Fruit fly (Drosophila melanogaster): ENCODE measurements around the gene scramb1.

The scramb1 gene

DNA sequence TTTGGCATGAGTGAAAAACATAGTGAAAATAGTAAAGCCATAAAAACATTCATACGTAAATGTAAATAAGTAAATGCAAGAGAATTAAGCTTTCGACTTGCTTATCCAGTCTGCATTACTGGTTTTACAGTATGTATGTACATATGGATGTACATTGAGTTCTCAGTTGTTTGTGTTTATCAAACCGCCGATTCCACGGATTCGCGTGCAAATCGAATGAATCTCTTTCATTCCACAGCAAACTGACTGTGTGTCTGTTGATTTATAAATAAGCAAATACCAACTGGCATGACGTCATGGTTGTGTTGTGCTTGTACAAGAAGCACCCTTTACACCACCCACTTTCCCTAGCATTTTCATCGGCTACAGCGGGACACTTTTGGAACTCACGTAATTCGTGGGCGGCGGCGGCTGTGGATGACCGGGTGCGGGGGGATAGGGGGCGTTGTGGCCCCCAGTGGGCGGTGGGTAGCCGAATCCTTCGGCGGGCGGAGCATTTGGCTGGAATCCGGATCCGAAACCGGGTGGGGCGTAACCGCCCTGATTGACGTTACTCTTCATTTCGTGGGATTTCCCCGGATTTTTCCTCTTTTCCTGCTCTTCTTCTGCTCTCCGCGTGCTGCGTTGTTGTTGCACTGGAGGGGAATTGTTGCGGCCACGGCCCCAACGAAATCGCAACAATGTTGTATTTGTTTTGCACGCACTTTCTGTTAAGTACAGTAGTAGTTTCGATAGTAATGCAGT, 398 bp downstream of the scramb1 start:
- no peak for TF ChIP-seq CG10348 (GFP tag; IDR thresholded peaks at IDR 0.05)
- TF ChIP-seq gl (tag; optimal IDR thresholded peaks at IDR 0.05), result no peak
- TF ChIP-seq CG12605 (GFP tag; IDR thresholded peaks at IDR 0.05), result no peak
- peak; percentile 32 for TF ChIP-seq CG8159 (tag; optimal IDR thresholded peaks at IDR 0.05)

DNA sequence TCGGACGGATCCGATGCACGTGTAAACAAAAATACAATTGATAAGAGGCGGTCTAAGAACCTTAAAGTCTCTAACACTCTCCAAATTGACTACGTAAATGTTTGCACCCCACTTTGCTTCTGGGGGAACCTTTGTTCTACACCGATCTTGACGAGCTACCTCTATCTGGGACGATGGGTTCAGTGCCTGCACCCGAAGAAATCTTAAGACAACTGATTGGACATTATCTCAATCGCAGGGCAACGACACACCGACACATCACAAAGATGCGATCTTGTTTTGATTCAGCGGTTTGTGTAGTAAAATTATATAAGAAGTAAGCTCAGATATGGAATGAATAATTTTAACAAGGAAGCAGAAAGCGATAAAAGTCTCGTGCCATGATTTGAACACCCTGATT, 1.6 kb downstream of the scramb1 start:
- TF ChIP-seq CG9948 (tag; optimal IDR thresholded peaks at IDR 0.05) (no peak), EcR (GFP tag; optimal IDR thresholded peaks at IDR 0.05) (peak; percentile 58)

DNA sequence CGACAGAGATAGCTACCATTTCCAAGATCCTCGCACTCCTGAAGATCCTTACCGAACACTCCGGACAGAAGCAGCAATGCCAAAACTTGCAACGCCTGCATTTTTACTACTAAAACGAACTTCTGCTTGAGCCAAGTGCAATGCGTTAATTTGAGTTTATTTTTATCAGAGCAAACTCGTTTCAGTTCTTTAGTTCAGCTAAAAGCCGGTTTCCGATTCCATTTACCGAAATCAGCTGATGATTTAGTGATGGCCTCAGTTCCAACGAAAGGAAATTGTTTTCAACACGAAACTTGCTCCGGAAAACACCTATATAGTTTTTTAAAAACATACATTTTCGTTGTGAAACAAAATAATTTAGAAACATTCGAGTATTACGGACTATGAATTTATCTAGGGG, 5.0 kb downstream of the scramb1 start, which contains the start of gene CG32055:
Gene CG32055, minus strand, starts transcription at position 101 of the 400 bp plus-strand sequence.
- no peak for TF ChIP-seq CG13204 (GFP tag; optimal IDR thresholded peaks at IDR 0.05)
- no peak for TF ChIP-seq EcR (GFP tag; optimal IDR thresholded peaks at IDR 0.05)
- no peak for TF ChIP-seq CG15710 (tag; optimal IDR thresholded peaks at IDR 0.05)
- TF ChIP-seq CG17806 (tag; optimal IDR thresholded peaks at IDR 0.05), result no peak
- TF ChIP-seq CG10348 (GFP tag; IDR thresholded peaks at IDR 0.05), result no peak
- no peak for TF ChIP-seq rn (GFP tag; IDR thresholded peaks at IDR 0.05)
- no peak for TF ChIP-seq CG14655 (GFP tag; optimal IDR thresholded peaks at IDR 0.05)
- TF ChIP-seq CG4496 (GFP tag; IDR thresholded peaks at IDR 0.05), result no peak
- TF ChIP-seq Ets98B (GFP tag; IDR thresholded peaks at IDR 0.05), result no peak
- no peak for TF ChIP-seq Pif1B (GFP tag; optimal IDR thresholded peaks at IDR 0.05)
- TF ChIP-seq CG8159 (tag; optimal IDR thresholded peaks at IDR 0.05), result no peak
- TF ChIP-seq Pif1A (GFP tag; optimal IDR thresholded peaks at IDR 0.05), result no peak
- no peak for TF ChIP-seq CG32121 (GFP tag; IDR thresholded peaks at IDR 0.05)
- no peak for TF ChIP-seq CG34367 (tag; optimal IDR thresholded peaks at IDR 0.05)
- TF ChIP-seq D1 (tag; optimal IDR thresholded peaks at IDR 0.05), result no peak

- no peak for TF ChIP-seq CG13204 (GFP tag; optimal IDR thresholded peaks at IDR 0.05)
- no peak for TF ChIP-seq CG8159 (tag; optimal IDR thresholded peaks at IDR 0.05)
- no peak for TF ChIP-seq gl (tag; optimal IDR thresholded peaks at IDR 0.05)
- TF ChIP-seq CG8301 (tag; optimal IDR thresholded peaks at IDR 0.05), result no peak
- no peak for TF ChIP-seq Pif1A (GFP tag; optimal IDR thresholded peaks at IDR 0.05)
- no peak for TF ChIP-seq Snoo (tag; optimal IDR thresholded peaks at IDR 0.05)
- TF ChIP-seq Pif1B (GFP tag; optimal IDR thresholded peaks at IDR 0.05), result no peak
- no peak for TF ChIP-seq CG12605 (GFP tag; IDR thresholded peaks at IDR 0.05)
- no peak for TF ChIP-seq CG4496 (GFP tag; IDR thresholded peaks at IDR 0.05)
Measured at dm6 chr3L:10215365-10215764, 9.7 kb downstream of the scramb1 start, which contains the start of gene CG8065. Gene CG8065, plus strand, starts transcription at chr3L:10215665.

dm6 chr3L:10206226-10206968, 18.6 kb downstream of the scramb1 start:
- TF ChIP-seq CG10348 (GFP tag; IDR thresholded peaks at IDR 0.05) (no peak), CG8301 (tag; optimal IDR thresholded peaks at IDR 0.05) (peak; percentile 43), Pif1A (GFP tag; optimal IDR thresholded peaks at IDR 0.05) (peak; percentile 42)

DNA sequence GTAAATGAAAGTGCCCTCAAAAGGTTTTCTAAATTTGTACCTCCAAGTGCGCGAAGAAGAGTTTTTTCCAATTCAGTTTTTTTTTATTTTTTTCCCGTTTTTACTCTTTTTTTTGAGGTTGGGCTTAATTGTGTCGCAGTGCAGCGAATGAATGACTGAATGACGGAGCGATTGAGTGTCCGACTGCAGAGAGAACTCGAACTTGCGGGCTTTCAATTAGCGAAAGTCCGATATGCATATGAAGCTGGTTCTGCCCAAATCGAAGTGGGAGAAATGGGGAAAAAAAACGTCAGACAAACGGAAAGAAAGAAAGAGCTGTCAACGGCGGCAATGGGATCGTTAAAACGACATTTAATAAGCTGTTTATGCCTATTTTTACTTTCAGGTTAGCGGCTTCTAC, 19.2 kb downstream of the scramb1 start:
- no peak for TF ChIP-seq rn (GFP tag; IDR thresholded peaks at IDR 0.05)
- no peak for TF ChIP-seq CG10348 (GFP tag; IDR thresholded peaks at IDR 0.05)
- TF ChIP-seq CG32121 (GFP tag; IDR thresholded peaks at IDR 0.05), result no peak
- TF ChIP-seq D1 (tag; optimal IDR thresholded peaks at IDR 0.05), result no peak
- TF ChIP-seq CG13204 (GFP tag; optimal IDR thresholded peaks at IDR 0.05), result no peak

DNA sequence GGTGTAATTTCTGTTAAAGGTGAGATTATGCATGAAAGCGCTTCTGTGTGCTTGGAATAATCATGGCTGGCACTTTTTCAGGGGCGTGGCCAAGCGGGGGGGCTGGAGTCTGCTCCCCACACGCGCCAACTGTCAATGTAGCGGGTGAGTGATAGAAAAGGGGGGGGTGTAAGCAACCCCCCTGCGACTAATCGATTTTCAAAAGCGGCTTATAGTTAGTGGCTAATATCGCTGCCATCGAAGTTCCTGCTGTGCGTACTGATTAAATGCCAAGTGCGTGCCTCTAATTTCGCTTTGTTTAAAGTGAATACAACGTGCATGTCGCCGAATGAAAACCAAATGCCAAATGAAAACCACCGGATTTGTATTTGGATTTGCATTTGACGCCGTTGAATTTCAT, 20.4 kb downstream of the scramb1 start:
- no peak for TF ChIP-seq CG9948 (tag; optimal IDR thresholded peaks at IDR 0.05)
- TF ChIP-seq CG4496 (GFP tag; IDR thresholded peaks at IDR 0.05), result no peak
- no peak for TF ChIP-seq CG12605 (GFP tag; IDR thresholded peaks at IDR 0.05)
- TF ChIP-seq CG8159 (tag; optimal IDR thresholded peaks at IDR 0.05), result no peak
- no peak for TF ChIP-seq Snoo (tag; optimal IDR thresholded peaks at IDR 0.05)
- no peak for TF ChIP-seq CG8301 (tag; optimal IDR thresholded peaks at IDR 0.05)
- no peak for TF ChIP-seq CG10348 (GFP tag; IDR thresholded peaks at IDR 0.05)

DNA sequence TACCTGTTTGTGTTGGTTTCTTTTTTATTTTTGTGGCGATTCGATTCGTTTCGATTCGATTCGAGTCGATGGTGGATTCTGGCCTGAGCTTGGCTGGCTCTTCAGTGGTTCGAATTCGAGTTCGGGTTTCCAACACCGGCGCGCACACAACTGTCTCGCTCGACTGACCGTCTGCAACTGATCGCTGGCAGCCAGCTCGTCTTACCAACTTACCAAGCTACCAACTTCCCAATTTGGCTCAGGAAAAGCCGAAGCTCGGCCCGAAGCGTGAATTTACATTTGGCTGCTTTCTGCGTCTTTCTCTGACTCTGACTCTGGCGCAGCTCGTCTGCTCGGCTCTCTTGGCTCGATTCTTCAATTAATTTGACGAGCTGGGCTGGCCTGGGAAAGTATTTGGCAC, 23.4 kb downstream of the scramb1 start, which contains the start of gene ect:
Gene ect, minus strand, starts transcription at position 183 of the 400 bp plus-strand sequence.
- TF ChIP-seq CG12605 (GFP tag; IDR thresholded peaks at IDR 0.05) (no peak), CG17806 (tag; optimal IDR thresholded peaks at IDR 0.05) (no peak), EcR (GFP tag; optimal IDR thresholded peaks at IDR 0.05) (no peak), CG15710 (tag; optimal IDR thresholded peaks at IDR 0.05) (no peak), CG14655 (GFP tag; optimal IDR thresholded peaks at IDR 0.05) (no peak), CG8159 (tag; optimal IDR thresholded peaks at IDR 0.05) (no peak), CG4496 (GFP tag; IDR thresholded peaks at IDR 0.05) (peak; percentile 68; the same call in 2 of the 3 replicates), gl (tag; optimal IDR thresholded peaks at IDR 0.05) (no peak), fd96Ca (GFP tag; IDR thresholded peaks at IDR 0.05) (no peak), CG13204 (GFP tag; optimal IDR thresholded peaks at IDR 0.05) (no peak), CG32121 (GFP tag; IDR thresholded peaks at IDR 0.05) (0 out of 2 replicates have a peak, but pooled peaks have one; percentile 10), CG9948 (tag; optimal IDR thresholded peaks at IDR 0.05) (no peak), Ets98B (GFP tag; IDR thresholded peaks at IDR 0.05) (no peak), rn (GFP tag; IDR thresholded peaks at IDR 0.05) (no peak), CG8301 (tag; optimal IDR thresholded peaks at IDR 0.05) (no peak)

Measured in whole organism, pupa.